Worm (Caenorhabditis elegans): ENCODE data around the gene grd-5.

grd-5 gene

ce11 chrV:8636907-8637306 is 18.1 kb downstream of the grd-5 start, which contains the start of gene grl-12:
Gene grl-12, minus strand, starts transcription at chrV:8637007.
- no peak for TF ChIP-seq ZK546.5 (tag; optimal IDR thresholded peaks at IDR 0.05)
- TF ChIP-seq mml-1 (tag; optimal IDR thresholded peaks at IDR 0.05): no peak
- TF ChIP-seq nhr-23 (tag; optimal IDR thresholded peaks at IDR 0.05): no peak
- no peak for TF ChIP-seq fos-1 (tag; optimal IDR thresholded peaks at IDR 0.05)
- no peak for TF ChIP-seq elt-1 (tag; optimal IDR thresholded peaks at IDR 0.05)
- TF ChIP-seq lsy-12 (tag; optimal IDR thresholded peaks at IDR 0.05): no peak
- TF ChIP-seq nhr-28 (tag; optimal IDR thresholded peaks at IDR 0.05): no peak
- no peak for TF ChIP-seq egl-5 (tag; optimal IDR thresholded peaks at IDR 0.05)
- no peak for TF ChIP-seq ceh-16 (tag; optimal IDR thresholded peaks at IDR 0.05)
- no peak for TF ChIP-seq ama-1 (optimal IDR thresholded peaks at IDR 0.05)
- no peak for TF ChIP-seq ceh-82 (tag; optimal IDR thresholded peaks at IDR 0.05)
- no peak for TF ChIP-seq nhr-11 (tag; optimal IDR thresholded peaks at IDR 0.05)
- no peak for TF ChIP-seq pha-4 (tag; optimal IDR thresholded peaks at IDR 0.05)

DNA sequence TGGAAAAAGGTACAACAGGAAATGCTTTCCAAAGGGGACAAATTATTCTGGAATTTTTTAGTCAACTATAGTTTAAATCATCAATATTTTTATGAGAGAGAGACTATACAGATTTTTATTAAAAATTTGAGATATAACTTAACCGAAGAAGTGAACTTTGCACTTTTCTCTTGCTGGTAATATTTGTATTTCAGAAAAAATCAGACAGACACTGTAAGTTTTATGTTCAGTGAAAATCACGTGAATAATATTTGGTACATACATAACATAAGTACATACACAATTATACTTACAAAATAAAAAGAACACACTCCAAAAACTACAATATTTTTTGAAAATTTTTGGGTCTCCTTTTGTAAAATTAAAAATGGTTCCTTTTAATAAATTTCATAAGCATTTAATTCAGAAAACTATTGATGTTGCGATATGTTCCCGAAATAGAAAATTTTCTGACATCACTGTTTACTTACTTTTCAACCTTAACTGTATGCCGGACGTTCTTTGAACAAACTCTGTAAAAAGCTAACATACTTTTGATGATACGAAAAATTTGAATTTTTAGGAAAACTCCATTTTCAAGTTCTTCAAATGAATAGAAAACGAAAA is 18.9 kb downstream of the grd-5 start, which contains the start of the genes F28A12.10 and acd-4:
Gene F28A12.10, minus strand, starts transcription at position 101 of the 606 bp plus-strand sequence.
Gene acd-4, plus strand, starts transcription at position 556 of the 606 bp plus-strand sequence.
- TF ChIP-seq tbx-2 (tag; optimal IDR thresholded peaks at IDR 0.05) (no peak), ceh-28 (tag; optimal IDR thresholded peaks at IDR 0.05) (no peak), nhr-25 (tag; optimal IDR thresholded peaks at IDR 0.05) (no peak), ceh-16 (tag; optimal IDR thresholded peaks at IDR 0.05) (no peak), mml-1 (tag; optimal IDR thresholded peaks at IDR 0.05) (no peak), jun-1 (tag; optimal IDR thresholded peaks at IDR 0.05) (no peak), nhr-12 (tag; optimal IDR thresholded peaks at IDR 0.05) (no peak), aly-2 (tag; optimal IDR thresholded peaks at IDR 0.05) (no peak), sea-2 (GFP tag; optimal IDR thresholded peaks at IDR 0.05) (no peak), pha-4 (tag; optimal IDR thresholded peaks at IDR 0.05) (no peak), skn-1 (tag; optimal IDR thresholded peaks at IDR 0.05) (no peak), elt-1 (tag; optimal IDR thresholded peaks at IDR 0.05) (no peak), lin-15B (tag; optimal IDR thresholded peaks at IDR 0.05) (no peak), lsy-12 (tag; optimal IDR thresholded peaks at IDR 0.05) (no peak), fos-1 (tag; optimal IDR thresholded peaks at IDR 0.05) (no peak)

DNA sequence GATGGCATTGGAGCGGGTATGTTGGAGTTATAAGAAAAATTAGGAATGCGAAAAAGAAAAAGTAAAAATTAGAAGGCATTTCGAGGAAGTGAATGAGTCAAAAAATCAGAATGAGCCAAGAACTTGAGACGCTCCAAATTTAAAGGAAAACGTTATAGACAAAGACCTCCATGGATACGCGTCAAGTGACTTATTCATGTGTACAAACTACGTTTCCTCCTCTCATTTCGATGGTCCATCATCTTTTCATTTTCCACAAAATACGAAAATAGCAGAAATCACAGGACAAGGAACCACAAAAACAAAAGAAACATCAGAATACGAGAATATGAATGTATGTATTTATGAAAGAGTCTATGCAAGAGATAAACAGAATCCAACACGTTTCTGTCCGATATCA is 22.4 kb downstream of the grd-5 start, which contains the start of gene F28A12.3:
Gene F28A12.3, minus strand, starts transcription at position 101 of the 400 bp plus-strand sequence.
- TF ChIP-seq unc-62 (GFP tag; optimal IDR thresholded peaks at IDR 0.05) (no peak), nhr-28 (tag; optimal IDR thresholded peaks at IDR 0.05) (no peak), pqm-1 (tag; optimal IDR thresholded peaks at IDR 0.05) (no peak), nhr-237 (tag; optimal IDR thresholded peaks at IDR 0.05) (no peak)

DNA sequence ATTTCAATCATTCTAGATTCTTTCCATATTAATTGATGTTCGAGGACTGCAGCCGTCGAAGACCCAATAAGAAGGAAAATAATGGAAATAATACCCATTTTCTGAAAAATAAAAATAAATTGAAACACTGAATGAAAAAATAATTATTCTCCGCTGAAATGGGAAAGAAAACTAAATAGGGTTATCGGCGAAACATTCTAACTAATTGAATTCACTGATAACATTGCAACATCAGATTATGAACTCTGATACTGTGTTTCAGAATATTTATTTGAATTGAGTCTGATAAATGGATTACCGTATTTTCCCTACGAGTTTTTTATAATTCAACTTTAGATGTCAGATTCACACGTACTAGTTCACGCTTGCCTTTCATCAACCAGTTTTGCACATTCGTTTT is 24.3 kb downstream of the grd-5 start, which contains the start of gene asp-13:
Gene asp-13, minus strand, starts transcription at position 101 of the 400 bp plus-strand sequence.
- TF ChIP-seq elt-2 (tag; optimal IDR thresholded peaks at IDR 0.05): peak; percentile 17
- TF ChIP-seq mml-1 (tag; optimal IDR thresholded peaks at IDR 0.05): no peak

ce11 chrV:8648251-8648650 is 29.4 kb downstream of the grd-5 start:
- TF ChIP-seq ceh-82 (tag; optimal IDR thresholded peaks at IDR 0.05) (no peak), lin-15B (tag; optimal IDR thresholded peaks at IDR 0.05) (no peak), elt-2 (tag; optimal IDR thresholded peaks at IDR 0.05) (peak; percentile 98), nhr-12 (tag; optimal IDR thresholded peaks at IDR 0.05) (no peak), pha-4 (tag; optimal IDR thresholded peaks at IDR 0.05) (peak; percentile 42), jun-1 (tag; optimal IDR thresholded peaks at IDR 0.05) (peak; percentile 11), pqm-1 (tag; optimal IDR thresholded peaks at IDR 0.05) (peak; percentile 99)

ce11 chrV:8650365-8650764 is 31.5 kb downstream of the grd-5 start:
- TF ChIP-seq nhr-28 (tag; optimal IDR thresholded peaks at IDR 0.05): no peak
- no peak for TF ChIP-seq aly-2 (tag; optimal IDR thresholded peaks at IDR 0.05)
- no peak for TF ChIP-seq eor-1 (tag; optimal IDR thresholded peaks at IDR 0.05)
- TF ChIP-seq nhr-43 (tag; optimal IDR thresholded peaks at IDR 0.05; ENCODE audit: poor library complexity, severe bottlenecking): no peak
- no peak for TF ChIP-seq mml-1 (tag; optimal IDR thresholded peaks at IDR 0.05)
- TF ChIP-seq pqm-1 (tag; optimal IDR thresholded peaks at IDR 0.05): no peak
- no peak for TF ChIP-seq unc-62 (GFP tag; optimal IDR thresholded peaks at IDR 0.05)
- no peak for TF ChIP-seq lin-39 (tag; optimal IDR thresholded peaks at IDR 0.05)
- TF ChIP-seq snpc-4 (tag; optimal IDR thresholded peaks at IDR 0.05): no peak
- no peak for TF ChIP-seq ceh-82 (tag; optimal IDR thresholded peaks at IDR 0.05)
- TF ChIP-seq sea-2 (GFP tag; optimal IDR thresholded peaks at IDR 0.05): no peak
- TF ChIP-seq nhr-25 (tag; optimal IDR thresholded peaks at IDR 0.05): no peak
- TF ChIP-seq ZK546.5 (tag; optimal IDR thresholded peaks at IDR 0.05): no peak
- TF ChIP-seq lin-15B (tag; optimal IDR thresholded peaks at IDR 0.05): no peak
- TF ChIP-seq nhr-11 (tag; optimal IDR thresholded peaks at IDR 0.05): no peak
- no peak for TF ChIP-seq ama-1 (optimal IDR thresholded peaks at IDR 0.05)

All from whole organism, L3 larva.